Worm (Caenorhabditis elegans): Measurements from ENCODE around the gene srx-98.

ce11 chrII:3701305-3701704, 30.4 kb upstream of the srx-98 start, which contains the start of gene srx-105:
- no peak for TF ChIP-seq hlh-12 (tag; optimal IDR thresholded peaks at IDR 0.05)
- TF ChIP-seq snpc-4 (GFP tag; optimal IDR thresholded peaks at IDR 0.05) = no peak
- TF ChIP-seq snpc-4 (tag; optimal IDR thresholded peaks at IDR 0.05) = no peak
- no peak for TF ChIP-seq nfyb-1 (GFP tag; IDR thresholded peaks at IDR 0.05)
- TF ChIP-seq efl-1 (GFP tag; optimal IDR thresholded peaks at IDR 0.05) = no peak
- no peak for TF ChIP-seq pha-4 (tag; optimal IDR thresholded peaks at IDR 0.05)
- no peak for TF ChIP-seq hrde-1 (tag; optimal IDR thresholded peaks at IDR 0.05; ENCODE audit: borderline replicate concordance)
- TF ChIP-seq madf-6 (GFP tag; IDR thresholded peaks at IDR 0.05) = no peak
